Fruit fly (Drosophila melanogaster): ENCODE measurements around the gene yata.

The yata gene

DNA sequence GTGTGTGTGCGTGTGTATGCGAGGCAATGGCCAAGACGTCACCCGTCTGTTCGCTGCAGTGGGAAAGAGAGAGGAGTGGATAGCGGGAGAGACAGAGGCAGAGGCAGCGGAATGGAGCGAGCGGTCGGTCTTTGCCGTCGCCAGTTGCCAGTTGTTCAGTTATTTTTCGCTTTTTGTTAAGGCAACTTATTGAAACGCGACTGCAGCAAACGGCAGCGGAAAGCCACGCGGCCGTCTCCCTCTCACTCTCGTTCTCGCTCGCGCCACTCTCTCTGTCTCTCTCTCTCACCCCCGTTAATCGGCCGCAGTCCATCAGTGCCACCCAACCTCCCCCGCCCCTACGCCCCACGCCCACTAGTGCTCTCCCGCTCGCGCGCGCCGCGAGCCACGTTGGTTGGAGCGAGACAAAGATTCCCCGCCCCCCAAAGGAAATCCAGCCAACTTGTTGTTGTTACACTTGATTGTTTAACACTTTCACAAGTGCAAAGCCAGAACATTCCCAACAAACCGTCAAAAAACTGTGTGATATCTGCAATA is 23.8 kb downstream of the yata start (continued):
- peak; percentile 41; the same call in 1 of the 2 replicates for TF ChIP-seq nerfin-2 (GFP tag; IDR thresholded peaks at IDR 0.05; ENCODE audit: partially characterized antibody)
- peak; percentile 82 for TF ChIP-seq kni (GFP tag; optimal IDR thresholded peaks at IDR 0.05)
- peak; percentile 90 for TF ChIP-seq CG12769 (tag; optimal IDR thresholded peaks at IDR 0.05)
- peak; percentile 62; the same call in 1 of the 2 replicates for TF ChIP-seq chm (GFP tag; IDR thresholded peaks at IDR 0.05)
- TF ChIP-seq crp (GFP tag; optimal IDR thresholded peaks at IDR 0.05) = no peak
- TF ChIP-seq Nf-YC (tag; optimal IDR thresholded peaks at IDR 0.05) = peak; percentile 78
- TF ChIP-seq CG10959 (GFP tag; IDR thresholded peaks at IDR 0.05) = 0 out of 2 replicates have a peak, but pooled peaks have one; percentile 16
- peak; percentile 88 for TF ChIP-seq CG10321 (GFP tag; IDR thresholded peaks at IDR 0.05)
- TF ChIP-seq H15 (GFP tag; IDR thresholded peaks at IDR 0.05) = no peak
- TF ChIP-seq dpn (GFP tag; optimal IDR thresholded peaks at IDR 0.05) = no peak
- peak; percentile 18 for TF ChIP-seq caup (GFP tag; optimal IDR thresholded peaks at IDR 0.05; ENCODE audit: severe bottlenecking)
- peak; percentile 5 for TF ChIP-seq tap (tag; optimal IDR thresholded peaks at IDR 0.05)
- peak; percentile 62 for TF ChIP-seq Blimp-1 (GFP tag; optimal IDR thresholded peaks at IDR 0.05)
- TF ChIP-seq Rfx (GFP tag; IDR thresholded peaks at IDR 0.05) = peak; percentile 22; the same call in 1 of the 2 replicates

DNA sequence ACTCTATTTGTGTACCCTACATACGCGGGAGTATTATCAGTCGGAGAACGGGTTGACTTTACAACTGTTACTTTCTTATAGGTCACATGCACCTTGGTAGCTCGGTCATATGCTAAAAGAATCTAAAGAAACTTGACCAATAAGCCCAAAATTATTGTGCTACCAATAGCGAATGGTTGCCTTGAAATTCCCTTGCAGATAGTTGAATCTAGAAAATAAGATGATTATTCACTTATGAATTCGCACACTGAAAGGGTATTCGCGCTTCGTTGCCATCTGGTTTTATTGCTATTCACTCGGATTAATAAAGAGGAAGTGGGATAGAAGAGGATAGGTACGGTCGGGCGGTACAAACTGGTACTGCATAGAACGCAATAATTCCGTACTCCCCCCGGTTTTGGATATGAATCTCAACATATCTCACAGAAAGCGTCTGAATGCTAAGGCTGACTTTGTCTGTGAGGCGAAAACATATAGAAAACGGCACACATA is 24.9 kb downstream of the yata start:
- TF ChIP-seq aop (GFP tag; IDR thresholded peaks at IDR 0.05) (no peak), unc-4 (GFP tag; IDR thresholded peaks at IDR 0.05; ENCODE audit: partially characterized antibody) (no peak), ttk (GFP tag; IDR thresholded peaks at IDR 0.05) (peak; percentile 41; the same call in 1 of the 2 replicates), luna (GFP tag; optimal IDR thresholded peaks at IDR 0.05) (peak; percentile 41), CG2889 (GFP tag; IDR thresholded peaks at IDR 0.05) (peak; percentile 37; the same call in 1 of the 3 replicates), dan (GFP tag; IDR thresholded peaks at IDR 0.05) (no peak), D19A (tag; optimal IDR thresholded peaks at IDR 0.05) (peak; percentile 98), CG11085 (GFP tag; IDR thresholded peaks at IDR 0.05) (0 out of 2 replicates have a peak, but pooled peaks have one; percentile 28), CG18599 (GFP tag; optimal IDR thresholded peaks at IDR 0.05) (peak; percentile 81), CG15011 (GFP tag; optimal IDR thresholded peaks at IDR 0.05) (peak; percentile 55), stwl (tag; optimal IDR thresholded peaks at IDR 0.05) (no peak), CG13624 (GFP tag; optimal IDR thresholded peaks at IDR 0.05) (peak; percentile 78), CG9609 (GFP tag; optimal IDR thresholded peaks at IDR 0.05) (peak; percentile 76), Hr51 (GFP tag; optimal IDR thresholded peaks at IDR 0.05) (peak; percentile 74 to 82), CG32532 (GFP tag; IDR thresholded peaks at IDR 0.05) (peak; percentile 82), CG14667 (GFP tag; IDR thresholded peaks at IDR 0.05) (peak; percentile 57), CrebB (tag; optimal IDR thresholded peaks at IDR 0.05) (peak; percentile 70), vnd (GFP tag; IDR thresholded peaks at IDR 0.05; ENCODE audit: partially characterized antibody) (no peak), emc (GFP tag; optimal IDR thresholded peaks at IDR 0.05) (peak; percentile 68), Six4 (GFP tag; optimal IDR thresholded peaks at IDR 0.05) (no peak), slp2 (GFP tag; optimal IDR thresholded peaks at IDR 0.05) (peak; percentile 59), C15 (GFP tag; IDR thresholded peaks at IDR 0.05) (0 out of 3 replicates have a peak, but pooled peaks have one; percentile 18), CG15479 (GFP tag; optimal IDR thresholded peaks at IDR 0.05) (no peak), crol (GFP tag; IDR thresholded peaks at IDR 0.05) (no peak), Fer3 (tag; optimal IDR thresholded peaks at IDR 0.05) (peak; percentile 84), Atf6 (GFP tag; IDR thresholded peaks at IDR 0.05) (peak; percentile 63), CG18764 (GFP tag; optimal IDR thresholded peaks at IDR 0.05) (no peak), cwo (GFP tag; optimal IDR thresholded peaks at IDR 0.05) (peak; percentile 76), CG30020 (tag; optimal IDR thresholded peaks at IDR 0.05) (no peak), CG3407 (GFP tag; optimal IDR thresholded peaks at IDR 0.05) (peak; percentile 18), Aef1 (GFP tag; IDR thresholded peaks at IDR 0.05) (peak; percentile 73), CG32772 (GFP tag; IDR thresholded peaks at IDR 0.05) (peak; percentile 57), Dek (tag; optimal IDR thresholded peaks at IDR 0.05) (peak; percentile 71), Drgx (GFP tag; IDR thresholded peaks at IDR 0.05) (peak; percentile 71)

All from whole organism, embryonic.